Worm (Caenorhabditis elegans): ENCODE results near the gene oxy-4.

- TF ChIP-seq ama-1 (optimal IDR thresholded peaks at IDR 0.05) (no peak), B0310.2 (tag; optimal IDR thresholded peaks at IDR 0.05) (no peak), tbx-37 (GFP tag; conservative IDR thresholded peaks at IDR 0.05) (no peak), ceh-13 (GFP tag; optimal IDR thresholded peaks at IDR 0.05) (no peak)
Observed at ce11 chrIII:5138940-5139533, 19.5 kb downstream of the oxy-4 start.
